Worm (Caenorhabditis elegans) whole organism, mixed stage, embryonic: Measurements from ENCODE around the gene hpl-1.

ENCODE experiments used
- M03D4.4 ChIP-seq: sonication (generic microtip); optimal IDR thresholded peaks from 2 replicates; lab custom pipeline; 2017; ENCODE audit warnings: mild to moderate bottlenecking, missing genetic modification characterization, missing compliant biosample characterization
- bed-3 ChIP-seq: fragments of 200-800 bp; sonication (Bioruptor generic); optimal IDR thresholded peaks from 3 replicates; lab custom pipeline; 2018; ENCODE audit warnings: mild to moderate bottlenecking, missing genetic modification characterization, moderate library complexity, missing compliant biosample characterization
- ceh-39 ChIP-seq: fragments of 150-350 bp; optimal IDR thresholded peaks from 2 replicates; lab custom pipeline; 2014; ENCODE audit warnings: missing biosample characterization, missing genetic modification characterization
- ceh-43 ChIP-seq: fragments of 200-800 bp; sonication (Bioruptor generic); optimal IDR thresholded peaks from 2 replicates; lab custom pipeline; 2018; ENCODE audit warnings: mild to moderate bottlenecking, missing genetic modification characterization, moderate library complexity, missing compliant biosample characterization
- ceh-83 ChIP-seq: fragments of 200-800 bp; sonication (Bioruptor generic); optimal IDR thresholded peaks from 2 replicates; lab custom pipeline; 2018; ENCODE audit warnings: mild to moderate bottlenecking, missing genetic modification characterization, missing compliant biosample characterization
- ces-1 ChIP-seq: fragments of 150-350 bp; optimal IDR thresholded peaks from 2 replicates; lab custom pipeline; 2014; ENCODE audit warnings: missing biosample characterization, missing genetic modification reagents, missing genetic modification characterization
- cnd-1 ChIP-seq: fragments of 200-800 bp; sonication (Bioruptor generic); optimal IDR thresholded peaks from 2 replicates; lab custom pipeline; 2018; ENCODE audit warnings: mild to moderate bottlenecking, missing genetic modification characterization, missing compliant biosample characterization
- drap-1 ChIP-seq: fragments of 200-800 bp; sonication (Bioruptor generic); optimal IDR thresholded peaks from 3 replicates; lab custom pipeline; 2018; ENCODE audit warnings: mild to moderate bottlenecking, missing genetic modification characterization, missing compliant biosample characterization
- elt-1 ChIP-seq: sonication (generic microtip); optimal IDR thresholded peaks from 2 replicates; lab custom pipeline; 2017; ENCODE audit warnings: missing genetic modification characterization, mild to moderate bottlenecking, missing compliant biosample characterization, antibody characterized with exemption, moderate library complexity, borderline replicate concordance; ENCODE audit not compliant: insufficient read depth
- elt-3 ChIP-seq: fragments of 150-350 bp; optimal IDR thresholded peaks from 2 replicates; lab custom pipeline; 2014; ENCODE audit warnings: missing biosample characterization, missing genetic modification characterization
- flh-1 ChIP-seq: fragments of 200-800 bp; sonication (Bioruptor generic); optimal IDR thresholded peaks from 2 replicates; lab custom pipeline; 2018; ENCODE audit warnings: mild to moderate bottlenecking, missing genetic modification characterization, moderate library complexity, missing compliant biosample characterization
- ham-2 ChIP-seq: fragments of 200-800 bp; sonication (Bioruptor generic); optimal IDR thresholded peaks from 2 replicates; lab custom pipeline; 2018; ENCODE audit warnings: mild to moderate bottlenecking, missing genetic modification characterization, missing compliant biosample characterization
- hlh-1 ChIP-seq: fragments of 150-350 bp; optimal IDR thresholded peaks from 2 replicates; lab custom pipeline; 2014; ENCODE audit warnings: missing biosample characterization, missing genetic modification reagents, missing genetic modification characterization
- lin-13 ChIP-seq: fragments of 150-350 bp; optimal IDR thresholded peaks from 2 replicates; lab custom pipeline; 2014; ENCODE audit warnings: missing biosample characterization, missing genetic modification characterization
- lin-32 ChIP-seq: fragments of 200-800 bp; sonication (Bioruptor generic); optimal IDR thresholded peaks from 2 replicates; lab custom pipeline; 2018; ENCODE audit warnings: mild to moderate bottlenecking, missing genetic modification characterization, missing compliant biosample characterization
- lsy-2 ChIP-seq: fragments of 150-350 bp; optimal IDR thresholded peaks from 2 replicates; lab custom pipeline; 2014; ENCODE audit warnings: missing biosample characterization, missing genetic modification characterization
- mab-5 ChIP-seq: fragments of 150-350 bp; optimal IDR thresholded peaks from 2 replicates; lab custom pipeline; 2014; ENCODE audit warnings: missing biosample characterization, missing genetic modification characterization
- mep-1 ChIP-seq: fragments of 150-350 bp; optimal IDR thresholded peaks from 2 replicates; lab custom pipeline; 2017; ENCODE audit warnings: missing biosample characterization, missing genetic modification reagents, missing genetic modification characterization, inconsistent platforms
- mls-2 ChIP-seq: sonication (generic microtip); optimal IDR thresholded peaks from 2 replicates; lab custom pipeline; 2016; ENCODE audit warnings: mild to moderate bottlenecking, missing genetic modification characterization, moderate library complexity, missing compliant biosample characterization
- nhr-12 ChIP-seq: fragments of 150-350 bp; optimal IDR thresholded peaks from 2 replicates; lab custom pipeline; 2014; ENCODE audit warnings: missing biosample characterization, missing genetic modification characterization
- nhr-2 ChIP-seq: fragments of 150-350 bp; optimal IDR thresholded peaks from 2 replicates; lab custom pipeline; 2014; ENCODE audit warnings: missing biosample characterization, missing genetic modification characterization
- nhr-237 ChIP-seq: fragments of 150-350 bp; optimal IDR thresholded peaks from 2 replicates; lab custom pipeline; 2014; ENCODE audit warnings: missing biosample characterization, missing genetic modification characterization
- nhr-28 ChIP-seq: fragments of 150-350 bp; optimal IDR thresholded peaks from 2 replicates; lab custom pipeline; 2014; ENCODE audit warnings: missing biosample characterization, missing genetic modification characterization
- nhr-76 ChIP-seq: sonication (generic microtip); optimal IDR thresholded peaks from 2 replicates; lab custom pipeline; 2017; ENCODE audit warnings: missing biosample characterization, missing genetic modification characterization
- pha-4 ChIP-seq: fragments of 150-350 bp; optimal IDR thresholded peaks from 2 replicates; lab custom pipeline; 2018; ENCODE audit warnings: missing biosample characterization, missing genetic modification reagents, missing genetic modification characterization
- sem-2 ChIP-seq: fragments of 200-800 bp; sonication (Bioruptor generic); optimal IDR thresholded peaks from 2 replicates; lab custom pipeline; 2018; ENCODE audit warnings: mild to moderate bottlenecking, missing genetic modification characterization, missing compliant biosample characterization
- snpc-4 ChIP-seq: fragments of 150-350 bp; optimal IDR thresholded peaks from 2 replicates; lab custom pipeline; 2014; ENCODE audit warnings: missing biosample characterization, missing genetic modification characterization
- sptf-1 ChIP-seq: sonication (generic microtip); optimal IDR thresholded peaks from 2 replicates; lab custom pipeline; 2017; ENCODE audit warnings: mild to moderate bottlenecking, missing genetic modification characterization, moderate library complexity, missing compliant biosample characterization
- tbx-8 ChIP-seq: fragments of 200-800 bp; sonication (Bioruptor generic); optimal IDR thresholded peaks from 2 replicates; lab custom pipeline; 2018; ENCODE audit warnings: mild to moderate bottlenecking, missing genetic modification characterization, moderate library complexity, missing compliant biosample characterization
- unc-120 ChIP-seq: sonication (generic microtip); optimal IDR thresholded peaks from 2 replicates; lab custom pipeline; 2017; ENCODE audit warnings: missing genetic modification characterization, missing compliant biosample characterization; ENCODE audit not compliant: poor library complexity, severe bottlenecking
- unc-39 ChIP-seq: fragments of 150-350 bp; optimal IDR thresholded peaks from 2 replicates; lab custom pipeline; 2014; ENCODE audit warnings: missing biosample characterization, missing genetic modification characterization
- unc-62 ChIP-seq: fragments of 150-350 bp; optimal IDR thresholded peaks from 2 replicates; lab custom pipeline; 2014; ENCODE audit warnings: missing biosample characterization, missing genetic modification reagents, missing genetic modification characterization
- ztf-11 ChIP-seq: fragments of 150-350 bp; optimal IDR thresholded peaks from 2 replicates; lab custom pipeline; 2014; ENCODE audit warnings: missing biosample characterization, missing genetic modification characterization

Gene hpl-1

ce11 chrX:13251914-13252434 lies 6.8 kb downstream of the hpl-1 start, which contains the start of gene nhr-32:
TSS of gene nhr-32 (plus strand) at chrX:13251964.
- no peak for TF ChIP-seq ces-1 (GFP tag; lab: Kevin White, UChicago)
- TF ChIP-seq nhr-76: no peak
- no peak for TF ChIP-seq flh-1 (GFP tag; lab: Kevin White, UChicago)

- TF ChIP-seq ces-1 (GFP tag; lab: Kevin White, UChicago) (no peak), drap-1 (GFP tag; lab: Kevin White, UChicago) (no peak), ztf-11 (tag; lab: Kevin White, UChicago) (no peak), ceh-39 (no peak), mls-2 (no peak), nhr-12 (no peak), sptf-1 (tag; lab: Kevin White, UChicago) (no peak), unc-62 (GFP tag; lab: Kevin White, UChicago) (no peak), nhr-2 (tag; lab: Kevin White, UChicago) (no peak), cnd-1 (tag; lab: Kevin White, UChicago) (no peak), M03D4.4 (tag; lab: Kevin White, UChicago) (no peak), flh-1 (GFP tag; lab: Kevin White, UChicago) (no peak), lin-13 (tag; lab: Kevin White, UChicago) (no peak), unc-120 (tag; lab: Kevin White, UChicago) (no peak), snpc-4 (no peak), elt-1 (tag; lab: Kevin White, UChicago) (no peak), nhr-28 (tag; lab: Kevin White, UChicago) (no peak), mep-1 (tag; lab: Kevin White, UChicago) (no peak)
These were observed 12.4 kb downstream of the hpl-1 start, which contains the start of gene K08H2.10 for ce11 chrX:13257577-13257976. TSS of gene K08H2.10 (plus strand) at chrX:13257806.

ce11 chrX:13262195-13262594 lies 17.0 kb downstream of the hpl-1 start, which contains the start of gene K09A11.1:
TSS of gene K09A11.1 (plus strand) at chrX:13262495.
- TF ChIP-seq nhr-76 (no peak), sem-2 (GFP tag; lab: Kevin White, UChicago) (no peak), pha-4 (tag; lab: Kevin White, UChicago) (no peak), mls-2 (no peak), flh-1 (GFP tag; lab: Kevin White, UChicago) (no peak), tbx-8 (GFP tag; lab: Kevin White, UChicago) (no peak), ztf-11 (tag; lab: Kevin White, UChicago) (no peak), lsy-2 (no peak), lin-32 (no peak), mab-5 (tag; lab: Kevin White, UChicago) (no peak), nhr-237 (tag; lab: Kevin White, UChicago) (no peak), snpc-4 (no peak), ces-1 (GFP tag; lab: Kevin White, UChicago) (no peak), cnd-1 (tag; lab: Kevin White, UChicago) (no peak), elt-1 (tag; lab: Kevin White, UChicago) (no peak), ceh-43 (GFP tag; lab: Kevin White, UChicago) (no peak), mep-1 (tag; lab: Kevin White, UChicago) (no peak), ceh-83 (GFP tag; lab: Kevin White, UChicago) (no peak)

- TF ChIP-seq ham-2 (GFP tag; lab: Kevin White, UChicago) (peak; percentile 72), lin-32 (peak; percentile 80), ceh-83 (GFP tag; lab: Kevin White, UChicago) (peak; percentile 73), ceh-39 (no peak), cnd-1 (tag; lab: Kevin White, UChicago) (peak; percentile 66), unc-120 (tag; lab: Kevin White, UChicago) (peak; percentile 66), unc-62 (GFP tag; lab: Kevin White, UChicago) (no peak), flh-1 (GFP tag; lab: Kevin White, UChicago) (peak; percentile 16), unc-39 (no peak), drap-1 (GFP tag; lab: Kevin White, UChicago) (peak; percentile 86), ceh-43 (GFP tag; lab: Kevin White, UChicago) (peak; percentile 66), lin-13 (tag; lab: Kevin White, UChicago) (no peak), nhr-237 (tag; lab: Kevin White, UChicago) (peak; percentile 43), elt-1 (tag; lab: Kevin White, UChicago) (no peak), tbx-8 (GFP tag; lab: Kevin White, UChicago) (no peak), mep-1 (tag; lab: Kevin White, UChicago) (peak; percentile 42), mab-5 (tag; lab: Kevin White, UChicago) (no peak), bed-3 (GFP tag; lab: Kevin White, UChicago) (peak; percentile 64), lsy-2 (peak; percentile 22), sem-2 (GFP tag; lab: Kevin White, UChicago) (peak; percentile 56), elt-3 (tag; lab: Kevin White, UChicago) (no peak), hlh-1 (tag; lab: Kevin White, UChicago) (no peak), ces-1 (GFP tag; lab: Kevin White, UChicago) (no peak), mls-2 (peak; percentile 89), sptf-1 (tag; lab: Kevin White, UChicago) (no peak), snpc-4 (no peak)
These were observed 19.4 kb downstream of the hpl-1 start for ce11 chrX:13264550-13264949.
